Fruit fly (Drosophila melanogaster) whole organism, embryonic: ENCODE data around the gene Tpst.

Experiments used
- ATbp ChIP-seq: fragments of 200-800 bp; sonication (Bioruptor generic); optimal IDR thresholded peaks from 2 replicates; lab custom pipeline; 2017; ENCODE audit warnings: missing biosample characterization, mild to moderate bottlenecking, missing genetic modification characterization, missing genetic modification reagents
- Antp ChIP-seq: fragments of 200-800 bp; sonication (Bioruptor generic); optimal IDR thresholded peaks from 3 replicates; lab custom pipeline; 2016; ENCODE audit warnings: missing biosample characterization, missing genetic modification characterization
- Asciz ChIP-seq: fragments of 200-800 bp; sonication (Bioruptor generic); optimal IDR thresholded peaks from 2 replicates; lab custom pipeline; 2017; ENCODE audit warnings: missing biosample characterization, mild to moderate bottlenecking, missing genetic modification characterization, missing genetic modification reagents
- CG10209 ChIP-seq: fragments of 200-800 bp; sonication (Bioruptor generic); optimal IDR thresholded peaks from 3 replicates; lab custom pipeline; 2017; ENCODE audit warnings: missing biosample characterization, mild to moderate bottlenecking, missing genetic modification characterization, missing genetic modification reagents
- CG11456 ChIP-seq: fragments of 200-800 bp; sonication (Bioruptor generic); IDR thresholded peaks from 3 replicates; pipeline ENCODE4 v1.3.6; 2022; ENCODE audit warnings: missing biosample characterization, missing genetic modification characterization
- CG13424 ChIP-seq: fragments of 200-800 bp; sonication (Bioruptor generic); optimal IDR thresholded peaks from 2 replicates; lab custom pipeline; 2019; ENCODE audit warnings: missing biosample characterization, mild to moderate bottlenecking, missing genetic modification characterization, moderate library complexity
- CG15269 ChIP-seq: fragments of 200-800 bp; sonication (Bioruptor generic); optimal IDR thresholded peaks from 2 replicates; lab custom pipeline; 2018; ENCODE audit warnings: missing biosample characterization, mild to moderate bottlenecking, missing genetic modification characterization, moderate library complexity
- CG15479 ChIP-seq: fragments of 200-800 bp; sonication (Bioruptor generic); optimal IDR thresholded peaks from 3 replicates; lab custom pipeline; 2019; ENCODE audit warnings: missing biosample characterization, mild to moderate bottlenecking, missing genetic modification characterization, moderate library complexity
- CG17802 ChIP-seq: fragments of 200-800 bp; sonication (Bioruptor generic); optimal IDR thresholded peaks from 2 replicates; lab custom pipeline; 2018; ENCODE audit warnings: missing biosample characterization, mild to moderate bottlenecking, missing genetic modification characterization, moderate library complexity
- CG33557 ChIP-seq: fragments of 200-800 bp; sonication (Bioruptor generic); optimal IDR thresholded peaks from 2 replicates; lab custom pipeline; 2019; ENCODE audit warnings: missing biosample characterization, mild to moderate bottlenecking, missing genetic modification characterization, moderate library complexity
- CG34224 ChIP-seq: fragments of 200-800 bp; sonication (Bioruptor generic); IDR thresholded peaks from 3 replicates; pipeline ENCODE4 v1.3.6; 2022; ENCODE audit warnings: missing biosample characterization, missing genetic modification characterization; ENCODE audit not compliant: partially characterized antibody
- CG34376 ChIP-seq: fragments of 200-800 bp; sonication (Bioruptor generic); optimal IDR thresholded peaks from 2 replicates; lab custom pipeline; 2018; ENCODE audit warnings: missing biosample characterization, mild to moderate bottlenecking, missing genetic modification characterization
- CG3726 ChIP-seq: fragments of 200-800 bp; sonication (Bioruptor generic); IDR thresholded peaks from 3 replicates; pipeline ENCODE4, ENCODE4 v1.3.6; 2022; ENCODE audit warnings: missing biosample characterization, missing genetic modification characterization
- CG4424 ChIP-seq: fragments of 200-800 bp; sonication (Bioruptor generic); optimal IDR thresholded peaks from 3 replicates; lab custom pipeline; 2016; ENCODE audit warnings: missing biosample characterization, missing genetic modification characterization
- CG7357 ChIP-seq: fragments of 200-800 bp; sonication (Bioruptor generic); IDR thresholded peaks from 3 replicates; pipeline ENCODE4 v1.3.6; 2022; ENCODE audit warnings: missing biosample characterization, missing genetic modification characterization
- CG8281 ChIP-seq: fragments of 200-800 bp; sonication (Bioruptor generic); optimal IDR thresholded peaks from 2 replicates; lab custom pipeline; 2018; ENCODE audit warnings: missing biosample characterization, mild to moderate bottlenecking, missing genetic modification characterization, moderate library complexity
- CG8924 ChIP-seq: fragments of 200-800 bp; optimal IDR thresholded peaks from 3 replicates; lab custom pipeline; 2019; ENCODE audit warnings: missing biosample characterization, mild to moderate bottlenecking, missing genetic modification characterization, moderate library complexity
- CG8944 ChIP-seq: fragments of 200-800 bp; sonication (Bioruptor generic); optimal IDR thresholded peaks from 3 replicates; lab custom pipeline; 2016; ENCODE audit warnings: missing biosample characterization, missing genetic modification characterization
- Camta ChIP-seq: fragments of 200-800 bp; sonication (Bioruptor generic); optimal IDR thresholded peaks from 2 replicates; lab custom pipeline; 2016; ENCODE audit warnings: missing biosample characterization, missing genetic modification characterization
- E2f2 ChIP-seq: fragments of 200-800 bp; sonication (Bioruptor generic); IDR thresholded peaks from 2 replicates; pipeline ENCODE4 v1.3.6; 2022; ENCODE audit warnings: missing biosample characterization, missing genetic modification characterization
- ERR ChIP-seq: fragments of 200-800 bp; sonication (Bioruptor generic); optimal IDR thresholded peaks from 2 replicates; lab custom pipeline; 2016; ENCODE audit warnings: missing biosample characterization, missing genetic modification characterization
- Fer1 ChIP-seq: fragments of 200-800 bp; sonication (Bioruptor generic); optimal IDR thresholded peaks from 2 replicates; lab custom pipeline; 2017; ENCODE audit warnings: missing biosample characterization, mild to moderate bottlenecking, missing genetic modification characterization
- HHEX ChIP-seq: fragments of 200-800 bp; sonication (Bioruptor generic); optimal IDR thresholded peaks from 3 replicates; lab custom pipeline; 2017; ENCODE audit warnings: missing biosample characterization, mild to moderate bottlenecking, missing genetic modification characterization, missing genetic modification reagents
- HLH3B ChIP-seq: fragments of 200-800 bp; sonication (Bioruptor generic); IDR thresholded peaks from 2 replicates; pipeline ENCODE4 v1.3.6; 2022; ENCODE audit warnings: missing biosample characterization, missing genetic modification characterization
- HmgZ ChIP-seq: fragments of 200-800 bp; sonication (Bioruptor generic); optimal IDR thresholded peaks from 2 replicates; lab custom pipeline; 2018; ENCODE audit warnings: missing biosample characterization, mild to moderate bottlenecking, missing genetic modification characterization
- Hr51 ChIP-seq, 2 experiments: fragments of 200-800 bp; sonication (Bioruptor generic); optimal IDR thresholded peaks; 2 replicates in 1 of 2; 3 replicates in 1 of 2; lab custom pipeline; 2016 to 2018; ENCODE audit warnings: missing biosample characterization in 2 of 2, missing genetic modification characterization in 2 of 2, mild to moderate bottlenecking in 1 of 2, moderate library complexity in 1 of 2
- MTF-1 ChIP-seq: fragments of 200-800 bp; sonication (Bioruptor generic); optimal IDR thresholded peaks from 2 replicates; lab custom pipeline; 2018; ENCODE audit warnings: missing biosample characterization, mild to moderate bottlenecking, missing genetic modification characterization, borderline replicate concordance
- Meics ChIP-seq: fragments of 200-800 bp; sonication (Bioruptor generic); optimal IDR thresholded peaks from 2 replicates; lab custom pipeline; 2017; ENCODE audit warnings: missing biosample characterization, mild to moderate bottlenecking, missing genetic modification characterization
- NC2α ChIP-seq: fragments of 200-800 bp; sonication (Bioruptor generic); optimal IDR thresholded peaks from 2 replicates; lab custom pipeline; 2016; ENCODE audit warnings: missing biosample characterization, missing genetic modification characterization
- Opbp ChIP-seq: fragments of 200-800 bp; sonication (Bioruptor generic); IDR thresholded peaks from 3 replicates; pipeline ENCODE4 v1.3.6; 2022; ENCODE audit warnings: missing biosample characterization, missing genetic modification characterization; ENCODE audit not compliant: partially characterized antibody
- Xrp1 ChIP-seq: fragments of 200-800 bp; sonication (Bioruptor generic); IDR thresholded peaks from 2 replicates; pipeline ENCODE4 v1.3.6; 2022; ENCODE audit warnings: missing biosample characterization, missing genetic modification characterization
- bab2 ChIP-seq: fragments of 200-800 bp; sonication (Bioruptor generic); optimal IDR thresholded peaks from 2 replicates; lab custom pipeline; 2016; ENCODE audit warnings: missing biosample characterization, missing genetic modification characterization
- bowl ChIP-seq: fragments of 200-800 bp; sonication (Bioruptor generic); IDR thresholded peaks from 2 replicates; pipeline ENCODE4 v1.3.6; 2022; ENCODE audit warnings: missing biosample characterization, missing genetic modification characterization
- btn ChIP-seq: fragments of 200-800 bp; sonication (Bioruptor generic); optimal IDR thresholded peaks from 2 replicates; lab custom pipeline; 2016; ENCODE audit warnings: missing biosample characterization, missing genetic modification characterization
- chif ChIP-seq, 2 experiments: fragments of 200-800 bp; sonication (Bioruptor generic); optimal IDR thresholded peaks; 3 replicates each; lab custom pipeline; 2016; ENCODE audit warnings: missing biosample characterization in 2 of 2, missing genetic modification characterization in 2 of 2
- gcm ChIP-seq: fragments of 200-800 bp; sonication (Bioruptor generic); optimal IDR thresholded peaks from 2 replicates; lab custom pipeline; 2019; ENCODE audit warnings: missing biosample characterization, mild to moderate bottlenecking, missing genetic modification characterization, moderate library complexity
- gro ChIP-seq: fragments of 200-800 bp; sonication (Bioruptor generic); optimal IDR thresholded peaks from 2 replicates; lab custom pipeline; 2016; ENCODE audit warnings: missing biosample characterization, missing genetic modification characterization
- insv ChIP-seq, 2 experiments: fragments of 200-800 bp; sonication (Bioruptor generic); optimal IDR thresholded peaks; 3 replicates each; lab custom pipeline; 2016 to 2018; ENCODE audit warnings: missing biosample characterization in 2 of 2, missing genetic modification characterization in 2 of 2
- klu ChIP-seq: fragments of 200-800 bp; sonication (Bioruptor generic); IDR thresholded peaks from 2 replicates; pipeline ENCODE4 v1.3.6; 2022; ENCODE audit warnings: missing biosample characterization, missing genetic modification characterization
- luna ChIP-seq: fragments of 200-800 bp; sonication (Bioruptor generic); optimal IDR thresholded peaks from 2 replicates; lab custom pipeline; 2016; ENCODE audit warnings: missing biosample characterization, missing genetic modification characterization
- scrt ChIP-seq: fragments of 200-800 bp; sonication (Bioruptor generic); optimal IDR thresholded peaks from 2 replicates; lab custom pipeline; 2018; ENCODE audit warnings: missing biosample characterization, mild to moderate bottlenecking, missing genetic modification characterization, moderate library complexity
- sima ChIP-seq: fragments of 200-800 bp; sonication (Bioruptor generic); optimal IDR thresholded peaks from 2 replicates; lab custom pipeline; 2016; ENCODE audit warnings: missing biosample characterization, missing genetic modification characterization
- slbo ChIP-seq: fragments of 200-800 bp; sonication (Bioruptor generic); IDR thresholded peaks from 2 replicates; pipeline ENCODE4 v1.3.6; 2022; ENCODE audit warnings: missing biosample characterization, missing genetic modification characterization
- slou ChIP-seq: fragments of 200-800 bp; sonication (Bioruptor generic); optimal IDR thresholded peaks from 3 replicates; lab custom pipeline; 2016; ENCODE audit warnings: missing biosample characterization, missing genetic modification characterization
- stc ChIP-seq: fragments of 200-800 bp; sonication (Bioruptor generic); IDR thresholded peaks from 2 replicates; pipeline ENCODE4 v1.3.6; 2022; ENCODE audit warnings: missing biosample characterization, missing genetic modification characterization
- twi ChIP-seq: fragments of 200-800 bp; optimal IDR thresholded peaks from 2 replicates; lab custom pipeline; 2019; ENCODE audit warnings: missing biosample characterization, mild to moderate bottlenecking, missing genetic modification characterization, moderate library complexity
- unpg ChIP-seq: fragments of 200-800 bp; sonication (Bioruptor generic); optimal IDR thresholded peaks from 3 replicates; lab custom pipeline; 2018; ENCODE audit warnings: missing biosample characterization, mild to moderate bottlenecking, missing genetic modification characterization, moderate library complexity
- vvl ChIP-seq: fragments of 200-800 bp; sonication (Bioruptor generic); IDR thresholded peaks from 2 replicates; pipeline ENCODE4 v1.3.6; 2022; ENCODE audit warnings: missing biosample characterization, missing genetic modification characterization

Tpst gene

dm6 chrX:13634254-13634999 is 70.8 kb downstream of the Tpst start (continued):
- peak; percentile 57; the same call in 1 of the 2 replicates for TF ChIP-seq klu (GFP tag; lab: Robert Waterston, UW)
- no peak for TF ChIP-seq stc (GFP tag; lab: Robert Waterston, UW)
- peak; percentile 4 for TF ChIP-seq gcm (GFP tag; lab: Kevin White, UChicago)
- peak in 1 of 2 experiments; percentile 49 for TF ChIP-seq insv (GFP tag; optimal IDR thresholded peaks at IDR 0.05; lab: Kevin White, UChicago)
- no peak for TF ChIP-seq CG4424 (GFP tag; lab: Kevin White, UChicago)
- peak; percentile 62 for TF ChIP-seq bab2 (GFP tag; lab: Kevin White, UChicago)
- peak; percentile 33; the same call in 1 of the 2 replicates for TF ChIP-seq E2f2 (GFP tag; lab: Robert Waterston, UW)
- TF ChIP-seq CG3726 (GFP tag; lab: Robert Waterston, UW), result no peak
- TF ChIP-seq HHEX (GFP tag; lab: Kevin White, UChicago), result peak; percentile 63
- TF ChIP-seq Antp (GFP tag; lab: Kevin White, UChicago), result peak; percentile 25
- peak; percentile 94 for TF ChIP-seq CG15479 (GFP tag; lab: Kevin White, UChicago)
- TF ChIP-seq luna (GFP tag; lab: Kevin White, UChicago), result peak; percentile 51
- TF ChIP-seq slbo, result peak; percentile 61
- peak; percentile 3 for TF ChIP-seq slou
- TF ChIP-seq scrt (GFP tag; lab: Kevin White, UChicago), result peak; percentile 42
- TF ChIP-seq CG8281 (tag; lab: Kevin White, UChicago), result no peak
- TF ChIP-seq chif (GFP tag; optimal IDR thresholded peaks at IDR 0.05; lab: Kevin White, UChicago), result peak in 1 of 2 experiments; percentile 14
- TF ChIP-seq Asciz (GFP tag; lab: Kevin White, UChicago), result peak; percentile 36
- peak; percentile 3 for TF ChIP-seq CG33557
- 0 out of 3 replicates have a peak, but pooled peaks have one; percentile 15 for TF ChIP-seq CG7357 (GFP tag; lab: Robert Waterston, UW)
- TF ChIP-seq Xrp1 (GFP tag; lab: Robert Waterston, UW), result peak; percentile 38
- TF ChIP-seq HLH3B, result peak; percentile 27; the same call in 1 of the 2 replicates
- TF ChIP-seq CG8944, result peak; percentile 8
- TF ChIP-seq MTF-1 (GFP tag; lab: Kevin White, UChicago), result peak; percentile 78
- peak; percentile 63 for TF ChIP-seq CG10209 (GFP tag; lab: Kevin White, UChicago)
- TF ChIP-seq HmgZ, result peak; percentile 38
- peak; percentile 46 for TF ChIP-seq CG13424 (tag; lab: Kevin White, UChicago)
- peak; percentile 90 for TF ChIP-seq CG34376 (GFP tag; lab: Kevin White, UChicago)
- peak; percentile 38 for TF ChIP-seq ERR (GFP tag; lab: Kevin White, UChicago)
- peak; percentile 14 to 20 for TF ChIP-seq Hr51 (GFP tag; optimal IDR thresholded peaks at IDR 0.05; lab: Kevin White, UChicago)
- no peak for TF ChIP-seq vvl (GFP tag; lab: Robert Waterston, UW)
- TF ChIP-seq NC2α (GFP tag; lab: Kevin White, UChicago), result no peak
- no peak for TF ChIP-seq bowl (GFP tag; lab: Robert Waterston, UW)
- no peak for TF ChIP-seq sima (GFP tag; lab: Kevin White, UChicago)
- peak; percentile 6 for TF ChIP-seq CG8924 (tag; lab: Kevin White, UChicago)
- TF ChIP-seq Fer1 (GFP tag; lab: Kevin White, UChicago), result peak; percentile 80
- no peak for TF ChIP-seq CG17802 (tag; lab: Kevin White, UChicago)
- TF ChIP-seq twi (tag; lab: Kevin White, UChicago), result peak; percentile 1
- peak; percentile 74 for TF ChIP-seq gro
- peak; percentile 34 for TF ChIP-seq CG15269
- peak; percentile 70 for TF ChIP-seq ATbp (GFP tag; lab: Kevin White, UChicago)
- peak; percentile 25 for TF ChIP-seq Camta
- TF ChIP-seq Opbp (GFP tag; lab: Robert Waterston, UW), result no peak
- TF ChIP-seq btn (GFP tag; lab: Kevin White, UChicago), result no peak
- no peak for TF ChIP-seq unpg (GFP tag; lab: Kevin White, UChicago)
- TF ChIP-seq CG34224 (GFP tag; lab: Robert Waterston, UW), result no peak
- 0 out of 3 replicates have a peak, but pooled peaks have one; percentile 34 for TF ChIP-seq CG11456
- TF ChIP-seq Meics (GFP tag; lab: Kevin White, UChicago), result peak; percentile 65
